Fruit fly (Drosophila melanogaster) whole organism, embryonic: ENCODE data around the gene Pax.

Experiments
- Atf6 ChIP-seq: fragments of 200-800 bp; sonication (Bioruptor generic); IDR thresholded peaks from 2 replicates; pipeline ENCODE4 v1.3.6; 2022; ENCODE audit warnings: missing biosample characterization, missing genetic modification characterization
- Bdp1 ChIP-seq: fragments of 200-800 bp; sonication (Bioruptor generic); optimal IDR thresholded peaks from 3 replicates; lab custom pipeline; 2016; ENCODE audit warnings: missing biosample characterization, missing genetic modification characterization
- CG10565 ChIP-seq: fragments of 200-800 bp; sonication (Bioruptor generic); optimal IDR thresholded peaks from 3 replicates; lab custom pipeline; 2016; ENCODE audit warnings: missing biosample characterization, mild to moderate bottlenecking, missing genetic modification characterization
- CG11247 ChIP-seq: fragments of 200-800 bp; sonication (Bioruptor generic); IDR thresholded peaks from 2 replicates; pipeline ENCODE4 v1.3.6; 2022; ENCODE audit warnings: missing biosample characterization, missing genetic modification characterization
- CG12104 ChIP-seq: fragments of 200-800 bp; sonication (Bioruptor generic); optimal IDR thresholded peaks from 3 replicates; lab custom pipeline; 2016; ENCODE audit warnings: missing biosample characterization, missing genetic modification characterization
- CG14710 ChIP-seq: fragments of 200-800 bp; sonication (Bioruptor generic); optimal IDR thresholded peaks from 3 replicates; lab custom pipeline; 2019; ENCODE audit warnings: missing biosample characterization, mild to moderate bottlenecking, missing genetic modification characterization, moderate library complexity
- CG14860 ChIP-seq: fragments of 200-800 bp; sonication (Bioruptor generic); IDR thresholded peaks from 3 replicates; pipeline ENCODE4 v1.3.6; 2022; ENCODE audit warnings: missing biosample characterization, missing genetic modification characterization; ENCODE audit not compliant: partially characterized antibody
- CG1529 ChIP-seq: fragments of 200-800 bp; sonication (Bioruptor generic); optimal IDR thresholded peaks from 3 replicates; lab custom pipeline; 2018; ENCODE audit warnings: missing biosample characterization, missing genetic modification characterization
- CG1602 ChIP-seq: fragments of 200-800 bp; sonication (Bioruptor generic); optimal IDR thresholded peaks from 3 replicates; lab custom pipeline; 2016; ENCODE audit warnings: missing biosample characterization, missing genetic modification characterization
- CG17385 ChIP-seq: fragments of 200-800 bp; sonication (Bioruptor generic); optimal IDR thresholded peaks from 3 replicates; lab custom pipeline; 2018; ENCODE audit warnings: missing biosample characterization, mild to moderate bottlenecking, missing genetic modification characterization
- CG17912 ChIP-seq: fragments of 200-800 bp; sonication (Bioruptor generic); optimal IDR thresholded peaks from 2 replicates; lab custom pipeline; 2018; ENCODE audit warnings: missing biosample characterization, mild to moderate bottlenecking, missing genetic modification characterization
- CG2129 ChIP-seq: fragments of 200-800 bp; sonication (Bioruptor generic); IDR thresholded peaks from 2 replicates; pipeline ENCODE4 v1.3.6; 2022; ENCODE audit warnings: missing biosample characterization, missing genetic modification characterization; ENCODE audit not compliant: partially characterized antibody
- CG2199 ChIP-seq: fragments of 200-800 bp; sonication (Bioruptor generic); IDR thresholded peaks from 3 replicates; pipeline ENCODE4 v1.3.6; 2022; ENCODE audit warnings: missing biosample characterization, missing genetic modification characterization
- CG4404 ChIP-seq: fragments of 200-800 bp; sonication (Bioruptor generic); IDR thresholded peaks from 2 replicates; pipeline ENCODE4 v1.3.6; 2022; ENCODE audit warnings: missing biosample characterization, missing genetic modification characterization
- CG6654 ChIP-seq: fragments of 200-800 bp; sonication (Bioruptor generic); optimal IDR thresholded peaks from 2 replicates; lab custom pipeline; 2017; ENCODE audit warnings: missing biosample characterization, mild to moderate bottlenecking, missing genetic modification characterization
- CG6813 ChIP-seq: fragments of 200-800 bp; sonication (Bioruptor generic); optimal IDR thresholded peaks from 2 replicates; lab custom pipeline; 2017; ENCODE audit warnings: missing biosample characterization, missing genetic modification characterization, mild to moderate bottlenecking, moderate library complexity, missing genetic modification reagents
- CG7372 ChIP-seq: fragments of 200-800 bp; sonication (Bioruptor generic); IDR thresholded peaks from 2 replicates; pipeline ENCODE4 v1.3.6; 2022; ENCODE audit warnings: missing biosample characterization, missing genetic modification characterization
- CG8924 ChIP-seq: fragments of 200-800 bp; optimal IDR thresholded peaks from 3 replicates; lab custom pipeline; 2019; ENCODE audit warnings: missing biosample characterization, mild to moderate bottlenecking, missing genetic modification characterization, moderate library complexity
- CG9609 ChIP-seq: fragments of 200-800 bp; sonication (Bioruptor generic); optimal IDR thresholded peaks from 3 replicates; lab custom pipeline; 2016; ENCODE audit warnings: missing biosample characterization, missing genetic modification characterization
- Chrac-16 ChIP-seq: fragments of 200-800 bp; sonication (Bioruptor generic); optimal IDR thresholded peaks from 3 replicates; lab custom pipeline; 2016; ENCODE audit warnings: missing biosample characterization, missing genetic modification characterization
- D19A ChIP-seq: fragments of 200-800 bp; optimal IDR thresholded peaks from 3 replicates; lab custom pipeline; 2019; ENCODE audit warnings: missing biosample characterization, mild to moderate bottlenecking, missing genetic modification characterization, moderate library complexity
- HHEX ChIP-seq: fragments of 200-800 bp; sonication (Bioruptor generic); optimal IDR thresholded peaks from 3 replicates; lab custom pipeline; 2017; ENCODE audit warnings: missing biosample characterization, mild to moderate bottlenecking, missing genetic modification characterization, missing genetic modification reagents
- HLH3B ChIP-seq: fragments of 200-800 bp; sonication (Bioruptor generic); IDR thresholded peaks from 2 replicates; pipeline ENCODE4 v1.3.6; 2022; ENCODE audit warnings: missing biosample characterization, missing genetic modification characterization
- Hr39 ChIP-seq: fragments of >200 bp; optimal IDR thresholded peaks from 2 replicates; lab custom pipeline; 2017
- Hsf ChIP-seq: fragments of 200-800 bp; sonication (Bioruptor generic); optimal IDR thresholded peaks from 3 replicates; lab custom pipeline; 2016; ENCODE audit warnings: missing biosample characterization, missing genetic modification characterization
- Lhr ChIP-seq: fragments of 200-800 bp; sonication (Bioruptor generic); optimal IDR thresholded peaks from 3 replicates; lab custom pipeline; 2017; ENCODE audit warnings: mild to moderate bottlenecking, missing biosample characterization, missing genetic modification reagents, missing genetic modification characterization
- Max ChIP-seq: fragments of 200-800 bp; sonication (Bioruptor generic); optimal IDR thresholded peaks from 2 replicates; lab custom pipeline; 2016; ENCODE audit warnings: missing biosample characterization, mild to moderate bottlenecking, missing genetic modification characterization
- Myb ChIP-seq: fragments of 200-800 bp; sonication (Bioruptor generic); optimal IDR thresholded peaks from 2 replicates; lab custom pipeline; 2016; ENCODE audit warnings: missing biosample characterization, missing genetic modification characterization
- Opbp ChIP-seq: fragments of 200-800 bp; sonication (Bioruptor generic); IDR thresholded peaks from 3 replicates; pipeline ENCODE4 v1.3.6; 2022; ENCODE audit warnings: missing biosample characterization, missing genetic modification characterization; ENCODE audit not compliant: partially characterized antibody
- Pdp1 ChIP-seq, 2 experiments: fragments of 200-800 bp; sonication (Bioruptor generic); optimal IDR thresholded peaks; 3 replicates each; lab custom pipeline; 2016; ENCODE audit warnings: missing biosample characterization in 2 of 2, missing genetic modification characterization in 2 of 2, mild to moderate bottlenecking in 1 of 2, moderate library complexity in 1 of 2
- Sox102F ChIP-seq: fragments of 200-800 bp; sonication (Bioruptor generic); optimal IDR thresholded peaks from 2 replicates; lab custom pipeline; 2018; ENCODE audit warnings: missing biosample characterization, mild to moderate bottlenecking, missing genetic modification characterization, moderate library complexity
- Stat92E ChIP-seq, 3 experiments: fragments of >200 bp in 2 of 3; fragments of 200-800 bp in 1 of 3; sonication (Bioruptor generic) in 1 of 3; optimal IDR thresholded peaks; 2 replicates each; lab custom pipeline; 2017 to 2019; ENCODE audit warnings: missing biosample characterization in 3 of 3, missing genetic modification characterization in 3 of 3, mild to moderate bottlenecking in 1 of 3, moderate library complexity in 1 of 3
- corto ChIP-seq: fragments of 200-800 bp; sonication (Bioruptor generic); optimal IDR thresholded peaks from 2 replicates; lab custom pipeline; 2016; ENCODE audit warnings: missing biosample characterization, mild to moderate bottlenecking, missing genetic modification characterization, moderate library complexity
- crp ChIP-seq, 2 experiments: fragments of 200-800 bp; sonication (Bioruptor generic); optimal IDR thresholded peaks; 2 replicates in 1 of 2; 3 replicates in 1 of 2; lab custom pipeline; 2017; ENCODE audit warnings: missing biosample characterization in 2 of 2, missing genetic modification characterization in 2 of 2, mild to moderate bottlenecking in 1 of 2, moderate library complexity in 1 of 2
- danr ChIP-seq: fragments of 200-800 bp; sonication (Bioruptor generic); IDR thresholded peaks from 2 replicates; pipeline ENCODE4 v1.3.6; 2022; ENCODE audit warnings: missing biosample characterization, missing genetic modification characterization
- dimm ChIP-seq: fragments of 200-800 bp; sonication (Bioruptor generic); IDR thresholded peaks from 2 replicates; pipeline ENCODE4 v1.3.6; 2022; ENCODE audit warnings: missing biosample characterization, missing genetic modification characterization
- grau ChIP-seq: fragments of 200-800 bp; optimal IDR thresholded peaks from 3 replicates; lab custom pipeline; 2019; ENCODE audit warnings: missing biosample characterization, mild to moderate bottlenecking, missing genetic modification characterization, moderate library complexity
- gt ChIP-seq: fragments of 200-800 bp; sonication (Bioruptor generic); IDR thresholded peaks from 2 replicates; pipeline ENCODE4 v1.3.6; 2022; ENCODE audit warnings: missing biosample characterization, missing genetic modification characterization
- hb ChIP-seq: fragments of 200-800 bp; sonication (Bioruptor generic); IDR thresholded peaks from 3 replicates; pipeline ENCODE4 v1.3.6; 2022; ENCODE audit warnings: missing biosample characterization, missing genetic modification characterization; ENCODE audit not compliant: partially characterized antibody
- hbn ChIP-seq: fragments of 200-800 bp; sonication (Bioruptor generic); IDR thresholded peaks from 2 replicates; pipeline ENCODE4 v1.3.6; 2022; ENCODE audit warnings: missing biosample characterization, missing genetic modification characterization; ENCODE audit not compliant: partially characterized antibody
- kah ChIP-seq: fragments of 200-800 bp; sonication (Bioruptor generic); optimal IDR thresholded peaks from 2 replicates; lab custom pipeline; 2018; ENCODE audit warnings: missing biosample characterization, mild to moderate bottlenecking, missing genetic modification characterization
- klu ChIP-seq: fragments of 200-800 bp; sonication (Bioruptor generic); IDR thresholded peaks from 2 replicates; pipeline ENCODE4 v1.3.6; 2022; ENCODE audit warnings: missing biosample characterization, missing genetic modification characterization
- lmd ChIP-seq: fragments of 200-800 bp; sonication (Bioruptor generic); IDR thresholded peaks from 2 replicates; pipeline ENCODE4 v1.3.6; 2022; ENCODE audit warnings: missing biosample characterization, missing genetic modification characterization
- otp ChIP-seq: fragments of 200-800 bp; sonication (Bioruptor generic); IDR thresholded peaks from 3 replicates; pipeline ENCODE4, ENCODE4 v1.3.6; 2022; ENCODE audit warnings: missing biosample characterization, missing genetic modification characterization
- rib ChIP-seq: fragments of 200-800 bp; sonication (Bioruptor generic); IDR thresholded peaks from 2 replicates; pipeline ENCODE4 v1.3.6; 2022; ENCODE audit warnings: missing biosample characterization, missing genetic modification characterization
- run ChIP-seq: fragments of 200-800 bp; sonication (Bioruptor generic); optimal IDR thresholded peaks from 3 replicates; lab custom pipeline; 2018; ENCODE audit warnings: missing biosample characterization, mild to moderate bottlenecking, missing genetic modification characterization
- salm ChIP-seq: fragments of 200-800 bp; sonication (Bioruptor generic); optimal IDR thresholded peaks from 2 replicates; lab custom pipeline; 2018; ENCODE audit warnings: missing biosample characterization, mild to moderate bottlenecking, missing genetic modification characterization
- sd ChIP-seq: fragments of 200-800 bp; sonication (Bioruptor generic); optimal IDR thresholded peaks from 3 replicates; lab custom pipeline; 2018; ENCODE audit warnings: missing biosample characterization, mild to moderate bottlenecking, missing genetic modification characterization, moderate library complexity
- trh ChIP-seq: fragments of 200-800 bp; sonication (Bioruptor generic); optimal IDR thresholded peaks from 2 replicates; lab custom pipeline; 2016; ENCODE audit warnings: missing biosample characterization, missing genetic modification characterization
- unpg ChIP-seq: fragments of 200-800 bp; sonication (Bioruptor generic); optimal IDR thresholded peaks from 3 replicates; lab custom pipeline; 2018; ENCODE audit warnings: missing biosample characterization, mild to moderate bottlenecking, missing genetic modification characterization, moderate library complexity

Gene Pax

DNA sequence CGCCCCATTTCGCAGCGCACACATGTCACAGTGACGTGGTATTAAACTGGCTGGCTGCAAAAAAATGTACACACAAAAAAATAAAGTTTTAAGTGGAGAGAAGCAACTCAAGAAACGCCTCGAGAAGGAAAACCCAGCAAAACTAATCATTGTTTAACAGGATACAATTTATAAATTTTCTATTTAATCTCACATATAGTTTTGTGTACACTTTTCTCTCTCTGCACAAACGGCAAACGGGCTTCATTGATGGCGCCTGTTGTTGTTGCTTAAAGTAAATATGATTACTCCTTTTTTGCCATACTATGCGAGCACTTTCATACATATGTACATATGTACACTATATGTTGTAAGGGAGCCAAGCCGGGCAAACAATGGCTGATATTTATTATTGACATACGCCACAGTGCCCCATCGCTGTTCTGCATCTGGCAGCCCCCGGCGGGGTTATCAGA, 68.4 kb downstream of the Pax start (continued):
- TF ChIP-seq Opbp (GFP tag; lab: Robert Waterston, UW) (no peak), Atf6 (GFP tag; lab: Robert Waterston, UW) (no peak), CG2199 (GFP tag; lab: Robert Waterston, UW) (0 out of 3 replicates have a peak, but pooled peaks have one; percentile 30), CG11247 (GFP tag; lab: Robert Waterston, UW) (no peak), grau (peak; percentile 26), trh (GFP tag; lab: Kevin White, UChicago) (no peak), D19A (tag; lab: Kevin White, UChicago) (peak; percentile 20), unpg (peak; percentile 49), salm (tag; lab: Kevin White, UChicago) (no peak), hb (GFP tag; lab: Robert Waterston, UW) (no peak), Chrac-16 (GFP tag; lab: Kevin White, UChicago) (peak; percentile 39), Lhr (GFP tag; lab: Kevin White, UChicago) (peak; percentile 55), dimm (GFP tag; lab: Robert Waterston, UW) (no peak; the same call in 1 of the 2 replicates), CG1529 (GFP tag; lab: Kevin White, UChicago) (peak; percentile 35), corto (GFP tag; lab: Kevin White, UChicago) (no peak), CG6654 (no peak), CG14860 (no peak), lmd (peak; percentile 14; the same call in 1 of the 2 replicates), run (no peak), CG17912 (GFP tag; lab: Kevin White, UChicago) (no peak), CG1602 (GFP tag; lab: Kevin White, UChicago) (peak; percentile 57), CG9609 (peak; percentile 57), klu (no peak), gt (GFP tag; lab: Robert Waterston, UW) (0 out of 2 replicates have a peak, but pooled peaks have one; percentile 20), Stat92E (GFP tag; optimal IDR thresholded peaks at IDR 0.05; lab: Kevin White, UChicago) (no peak), hbn (GFP tag; lab: Robert Waterston, UW) (no peak), HHEX (GFP tag; lab: Kevin White, UChicago) (peak; percentile 37), sd (tag; lab: Kevin White, UChicago) (no peak), Hsf (GFP tag; lab: Kevin White, UChicago) (peak; percentile 70), CG6813 (GFP tag; lab: Kevin White, UChicago) (peak; percentile 70), Myb (peak; percentile 10), Hr39 (lab: Kevin White, UChicago) (no peak), Pdp1 (GFP tag; optimal IDR thresholded peaks at IDR 0.05; lab: Kevin White, UChicago) (peak; percentile 48 to 57), danr (GFP tag; lab: Robert Waterston, UW) (no peak), Sox102F (GFP tag; lab: Kevin White, UChicago) (peak; percentile 75), kah (GFP tag; lab: Kevin White, UChicago) (no peak), CG17385 (GFP tag; lab: Kevin White, UChicago) (peak; percentile 3), HLH3B (GFP tag; lab: Robert Waterston, UW) (peak; percentile 66), CG7372 (GFP tag; lab: Robert Waterston, UW) (no peak), rib (GFP tag; lab: Robert Waterston, UW) (no peak), Max (GFP tag; lab: Kevin White, UChicago) (no peak), CG14710 (tag; lab: Kevin White, UChicago) (peak; percentile 69), CG2129 (no peak), CG8924 (tag; lab: Kevin White, UChicago) (peak; percentile 16), CG10565 (GFP tag; lab: Kevin White, UChicago) (peak; percentile 0), crp (GFP tag; optimal IDR thresholded peaks at IDR 0.05; lab: Kevin White, UChicago) (no peak), CG12104 (GFP tag; lab: Kevin White, UChicago) (peak; percentile 26), Bdp1 (GFP tag; lab: Kevin White, UChicago) (no peak), otp (peak; percentile 55; the same call in 2 of the 3 replicates), CG4404 (GFP tag; lab: Robert Waterston, UW) (peak; percentile 51)
